Worm (Caenorhabditis elegans) whole organism, midembryonic: Measurements from ENCODE around the gene C04F5.8.

Source experiments
- T22C8.4 ChIP-seq: fragments of 200-800 bp; sonication (Bioruptor generic); IDR thresholded peaks from 2 replicates; pipeline ENCODE4 v1.3.6; 2022; ENCODE audit warnings: missing genetic modification characterization, missing compliant biosample characterization
- cog-1 ChIP-seq: sonication (generic microtip); optimal IDR thresholded peaks from 2 replicates; lab custom pipeline; 2016; ENCODE audit warnings: missing genetic modification characterization, missing compliant biosample characterization
- flt-1 ChIP-seq: fragments of 200-800 bp; sonication (Bioruptor generic); IDR thresholded peaks from 2 replicates; pipeline ENCODE4 v1.3.6; 2022; ENCODE audit warnings: missing genetic modification characterization, missing compliant biosample characterization
- klf-2 ChIP-seq: fragments of 200-800 bp; sonication (Bioruptor generic); conservative IDR thresholded peaks from 2 replicates; pipeline ENCODE4 v1.3.6; 2022; ENCODE audit warnings: missing genetic modification reagents, missing genetic modification characterization, missing compliant biosample characterization
- med-1 ChIP-seq: sonication (generic microtip); optimal IDR thresholded peaks from 2 replicates; lab custom pipeline; 2017; ENCODE audit warnings: missing genetic modification characterization, mild to moderate bottlenecking, missing compliant biosample characterization, antibody characterized with exemption, missing genetic modification reagents; ENCODE audit not compliant: insufficient read depth
- ref-1 ChIP-seq: fragments of 200-800 bp; sonication (Bioruptor generic); conservative IDR thresholded peaks from 2 replicates; pipeline ENCODE4 v1.3.6; 2022; ENCODE audit warnings: missing genetic modification reagents, missing genetic modification characterization, missing compliant biosample characterization
- tab-1 ChIP-seq: fragments of 200-800 bp; sonication (Bioruptor generic); IDR thresholded peaks from 2 replicates; pipeline ENCODE4 v1.3.6; 2022; ENCODE audit warnings: missing genetic modification characterization, missing compliant biosample characterization
- ztf-23 ChIP-seq: fragments of 200-800 bp; sonication (Bioruptor generic); IDR thresholded peaks from 2 replicates; pipeline ENCODE4 v1.3.6; 2022; ENCODE audit warnings: missing genetic modification reagents, missing genetic modification characterization, missing compliant biosample characterization
- ztf-29 ChIP-seq: fragments of 200-800 bp; sonication (Bioruptor generic); IDR thresholded peaks from 2 replicates; pipeline ENCODE4 v1.3.6; 2022; ENCODE audit warnings: missing genetic modification reagents, missing genetic modification characterization, missing compliant biosample characterization

DNA sequence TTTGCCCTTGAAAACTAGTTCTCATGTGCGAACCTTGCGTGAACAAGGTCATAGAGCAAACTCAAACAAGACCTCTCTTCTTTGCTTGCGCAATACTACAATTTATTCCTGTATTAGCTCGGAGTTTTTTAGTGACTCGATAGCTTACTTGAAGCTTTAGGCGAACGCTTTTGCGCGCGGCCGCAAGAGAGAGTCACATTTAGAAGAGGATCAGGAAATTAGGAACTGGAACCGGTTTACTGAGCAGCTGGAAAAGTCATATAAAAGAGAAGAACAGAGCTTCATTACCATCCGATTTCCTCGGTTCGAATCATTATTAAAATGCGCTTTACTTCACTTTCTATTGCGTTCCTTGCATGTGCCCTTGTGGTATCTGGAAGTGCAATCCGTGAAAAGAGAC, 44.7 kb upstream of the C04F5.8 start, which contains the start of gene abu-15:
- no peak for TF ChIP-seq cog-1 (tag; lab: Kevin White, UChicago)
- no peak for TF ChIP-seq klf-2 (GFP tag; lab: Robert Waterston, UW)
- TF ChIP-seq ztf-23 (GFP tag; lab: Robert Waterston, UW) = no peak
- no peak for TF ChIP-seq flt-1 (GFP tag; lab: Robert Waterston, UW)
- no peak for TF ChIP-seq med-1 (GFP tag; lab: Kevin White, UChicago)
- TF ChIP-seq ref-1 (GFP tag; lab: Robert Waterston, UW) = no peak
- no peak for TF ChIP-seq ztf-29 (GFP tag; lab: Robert Waterston, UW)
- TF ChIP-seq tab-1 (GFP tag; lab: Robert Waterston, UW) = no peak
- no peak for TF ChIP-seq T22C8.4 (GFP tag; lab: Robert Waterston, UW)
